Fruit fly (Drosophila melanogaster): Measurements from ENCODE around the gene AstA-R1.
A peak's percentile ranks its signal among the peaks of the same experiment; 100 is the strongest.

AstA-R1 gene

DNA sequence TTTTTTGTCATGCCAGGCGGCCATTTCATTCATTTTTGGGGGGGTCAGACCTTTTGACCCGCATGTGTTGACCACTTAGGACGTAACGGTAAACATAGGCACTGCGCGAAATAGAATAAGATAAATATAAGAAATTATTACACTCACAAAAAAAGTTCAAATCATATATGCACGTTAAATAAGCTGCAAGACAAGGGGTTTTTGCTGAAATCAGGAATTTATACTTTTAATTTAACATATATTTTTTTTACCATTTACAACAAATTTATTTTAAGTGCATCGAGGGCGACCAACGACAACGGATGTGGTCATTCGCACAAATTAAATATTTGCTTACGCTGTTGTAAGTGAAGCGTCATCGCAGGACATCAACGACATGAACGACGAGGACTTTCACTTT, 6.9 kb downstream of the AstA-R1 start:
- TF ChIP-seq CG7045 (GFP tag; optimal IDR thresholded peaks at IDR 0.05) (no peak), Crg-1 (GFP tag; optimal IDR thresholded peaks at IDR 0.05) (no peak)

dm6 chrX:3586278-3586677, 11.9 kb downstream of the AstA-R1 start:
- TF ChIP-seq bab1 (GFP tag; optimal IDR thresholded peaks at IDR 0.05) (no peak), Hr96 (GFP tag; optimal IDR thresholded peaks at IDR 0.05) (no peak), Clk (GFP tag; optimal IDR thresholded peaks at IDR 0.05) (no peak), ovo (GFP tag; optimal IDR thresholded peaks at IDR 0.05) (no peak), CG12768 (GFP tag; optimal IDR thresholded peaks at IDR 0.05) (no peak), CG11617 (GFP tag; optimal IDR thresholded peaks at IDR 0.05) (no peak), Crg-1 (GFP tag; optimal IDR thresholded peaks at IDR 0.05) (no peak), CG33017 (tag; optimal IDR thresholded peaks at IDR 0.05) (no peak), cnc (optimal IDR thresholded peaks at IDR 0.05) (no peak), Mnt (GFP tag; optimal IDR thresholded peaks at IDR 0.05) (no peak), CG7101 (tag; optimal IDR thresholded peaks at IDR 0.05) (no peak), CG7045 (GFP tag; optimal IDR thresholded peaks at IDR 0.05) (no peak), pad (GFP tag; optimal IDR thresholded peaks at IDR 0.05) (no peak), cic (GFP tag; optimal IDR thresholded peaks at IDR 0.05) (no peak), CG5204 (GFP tag; optimal IDR thresholded peaks at IDR 0.05) (no peak)

dm6 chrX:3594245-3594644, 19.9 kb downstream of the AstA-R1 start:
- peak; percentile 7 for TF ChIP-seq CG14711 (tag; optimal IDR thresholded peaks at IDR 0.05)
- TF ChIP-seq ovo (GFP tag; optimal IDR thresholded peaks at IDR 0.05) = no peak
- TF ChIP-seq Mnt (GFP tag; optimal IDR thresholded peaks at IDR 0.05) = no peak
- TF ChIP-seq Crg-1 (GFP tag; optimal IDR thresholded peaks at IDR 0.05) = no peak
- TF ChIP-seq CG1620 (GFP tag; optimal IDR thresholded peaks at IDR 0.05) = no peak
- no peak for TF ChIP-seq tj (GFP tag; optimal IDR thresholded peaks at IDR 0.05)

DNA sequence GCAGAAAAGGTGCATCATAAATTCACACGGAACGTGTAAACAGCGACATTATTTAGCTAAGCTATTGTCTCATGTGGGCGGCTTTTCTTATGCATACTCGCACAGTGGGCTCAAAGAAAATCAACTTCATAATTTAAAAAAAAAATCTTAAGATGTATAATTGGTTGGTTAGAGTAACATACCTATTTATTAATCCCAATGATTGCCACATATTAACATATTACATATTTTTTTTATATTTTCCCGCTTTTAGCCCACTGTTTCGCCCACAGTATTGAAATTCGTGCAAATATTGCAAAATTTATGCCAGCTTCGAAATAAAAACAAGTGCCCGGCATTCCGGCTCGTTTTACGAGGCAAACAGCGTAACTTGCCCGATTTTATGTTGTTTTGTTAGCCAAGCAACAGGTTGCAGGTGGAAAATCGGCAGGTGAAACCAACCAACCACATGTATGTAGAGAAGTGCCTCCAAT, 92.9 kb downstream of the AstA-R1 start, which contains the start of gene Ilp7:
Ilp7 (plus strand) TSS at position 423 of the 473 bp plus-strand sequence.
- TF ChIP-seq toe (GFP tag; optimal IDR thresholded peaks at IDR 0.05) = no peak
- no peak for TF ChIP-seq Clk (GFP tag; optimal IDR thresholded peaks at IDR 0.05)
- peak; percentile 31 for TF ChIP-seq pad (GFP tag; optimal IDR thresholded peaks at IDR 0.05)
- TF ChIP-seq cnc (optimal IDR thresholded peaks at IDR 0.05) = no peak
- TF ChIP-seq CG14711 (tag; optimal IDR thresholded peaks at IDR 0.05) = peak; percentile 68
- no peak for TF ChIP-seq cic (GFP tag; optimal IDR thresholded peaks at IDR 0.05)
- peak; percentile 55 for TF ChIP-seq kay (GFP tag; ENCODE audit: borderline replicate concordance)
- TF ChIP-seq Hr96 (GFP tag; optimal IDR thresholded peaks at IDR 0.05) = no peak
- no peak for TF ChIP-seq CG11617 (GFP tag; optimal IDR thresholded peaks at IDR 0.05)
- TF ChIP-seq Crg-1 (GFP tag; optimal IDR thresholded peaks at IDR 0.05) = peak; percentile 23
- peak; percentile 57 for TF ChIP-seq CG1620 (GFP tag; optimal IDR thresholded peaks at IDR 0.05)
- peak; percentile 48 for TF ChIP-seq CG7101 (tag; optimal IDR thresholded peaks at IDR 0.05)
- TF ChIP-seq CG12768 (GFP tag; optimal IDR thresholded peaks at IDR 0.05) = no peak
- TF ChIP-seq tj (GFP tag; optimal IDR thresholded peaks at IDR 0.05) = peak; percentile 83
- TF ChIP-seq bab1 (GFP tag; optimal IDR thresholded peaks at IDR 0.05) = peak; percentile 91
- TF ChIP-seq CG7045 (GFP tag; optimal IDR thresholded peaks at IDR 0.05) = no peak
- peak; percentile 23 for TF ChIP-seq Mnt (GFP tag; optimal IDR thresholded peaks at IDR 0.05)

DNA sequence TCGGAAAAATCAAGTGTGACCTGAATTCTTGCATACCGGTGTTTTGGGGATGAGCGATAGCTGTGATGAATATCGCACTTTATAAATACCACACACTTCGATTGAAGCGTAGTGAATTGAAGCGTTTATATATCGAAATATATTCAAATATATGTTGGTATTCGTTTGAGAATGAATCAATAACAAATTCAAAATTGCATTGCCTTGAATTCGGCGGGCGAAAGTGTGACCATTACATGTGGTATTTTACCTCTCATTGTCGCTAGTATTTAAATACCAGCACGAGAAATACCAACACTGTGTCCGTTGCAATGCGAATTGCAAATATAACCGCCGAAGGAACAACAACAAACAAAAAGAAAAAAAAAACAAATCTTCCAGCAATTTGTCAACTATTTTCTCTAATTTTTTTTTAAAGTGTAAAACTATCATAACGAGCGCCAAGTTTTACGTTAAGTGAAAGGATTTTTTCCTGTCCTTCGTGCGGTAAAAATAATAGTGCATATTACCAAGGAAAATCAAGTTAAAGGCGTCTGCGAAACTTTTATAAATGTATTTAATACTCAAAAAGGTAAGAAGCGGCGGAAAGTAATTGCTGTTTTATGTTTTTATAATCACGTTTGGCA, 97.2 kb downstream of the AstA-R1 start, which contains the start of the genes Parg and Mnt:
Parg (minus strand) TSS at position 34 of the 626 bp plus-strand sequence.
Mnt (plus strand) TSS at position 333 of the 626 bp plus-strand sequence.
- TF ChIP-seq CG5204 (GFP tag; optimal IDR thresholded peaks at IDR 0.05) (no peak), CG7101 (tag; optimal IDR thresholded peaks at IDR 0.05) (peak; percentile 23), CG11617 (GFP tag; optimal IDR thresholded peaks at IDR 0.05) (peak; percentile 46), CG1620 (GFP tag; optimal IDR thresholded peaks at IDR 0.05) (peak; percentile 51), tj (GFP tag; optimal IDR thresholded peaks at IDR 0.05) (peak; percentile 12), kay (GFP tag; ENCODE audit: borderline replicate concordance) (peak; percentile 95), bab1 (GFP tag; optimal IDR thresholded peaks at IDR 0.05) (peak; percentile 42), Clk (GFP tag; optimal IDR thresholded peaks at IDR 0.05) (no peak)

- TF ChIP-seq kay (GFP tag; ENCODE audit: borderline replicate concordance) (peak; percentile 85), CG1620 (GFP tag; optimal IDR thresholded peaks at IDR 0.05) (peak; percentile 60), CG11617 (GFP tag; optimal IDR thresholded peaks at IDR 0.05) (peak; percentile 69), CG7045 (GFP tag; optimal IDR thresholded peaks at IDR 0.05) (peak; percentile 48), bab1 (GFP tag; optimal IDR thresholded peaks at IDR 0.05) (peak; percentile 7), toe (GFP tag; optimal IDR thresholded peaks at IDR 0.05) (peak; percentile 47), cnc (optimal IDR thresholded peaks at IDR 0.05) (no peak), CG33017 (tag; optimal IDR thresholded peaks at IDR 0.05) (peak; percentile 85), Crg-1 (GFP tag; optimal IDR thresholded peaks at IDR 0.05) (peak; percentile 77), CG5204 (GFP tag; optimal IDR thresholded peaks at IDR 0.05) (peak; percentile 66), pad (GFP tag; optimal IDR thresholded peaks at IDR 0.05) (peak; percentile 71), Clk (GFP tag; optimal IDR thresholded peaks at IDR 0.05) (peak; percentile 39), cic (GFP tag; optimal IDR thresholded peaks at IDR 0.05) (peak; percentile 45), CG12768 (GFP tag; optimal IDR thresholded peaks at IDR 0.05) (peak; percentile 76), tj (GFP tag; optimal IDR thresholded peaks at IDR 0.05) (peak; percentile 81), Mnt (GFP tag; optimal IDR thresholded peaks at IDR 0.05) (peak; percentile 94), CG7101 (tag; optimal IDR thresholded peaks at IDR 0.05) (peak; percentile 92), ovo (GFP tag; optimal IDR thresholded peaks at IDR 0.05) (no peak), CG14711 (tag; optimal IDR thresholded peaks at IDR 0.05) (peak; percentile 88), Hr96 (GFP tag; optimal IDR thresholded peaks at IDR 0.05) (peak; percentile 92)
These were observed 98.0 kb downstream of the AstA-R1 start for dm6 chrX:3672095-3672995.
